Fruit fly (Drosophila melanogaster): ENCODE results near the gene Daxx.

DNA sequence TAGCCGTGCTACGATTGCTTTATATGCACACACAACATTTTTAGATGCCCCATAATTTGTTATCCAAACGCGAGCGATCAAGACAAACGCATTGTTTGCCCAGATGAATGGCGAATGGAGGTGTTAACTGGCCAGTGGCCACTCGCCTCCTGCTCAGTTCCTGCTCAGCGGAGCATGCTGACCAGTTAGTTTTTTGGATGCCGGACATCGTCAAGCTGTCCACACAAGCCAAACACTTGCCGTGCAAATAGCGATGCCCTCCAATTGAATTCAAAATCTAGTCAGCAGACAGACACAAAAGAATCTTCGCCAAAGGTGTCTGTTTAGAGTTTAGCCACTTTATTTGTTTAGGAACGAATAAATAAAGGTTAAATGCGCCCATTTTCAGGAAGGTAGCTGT lies 18.5 kb upstream of the Daxx start:
- TF ChIP-seq Dll (optimal IDR thresholded peaks at IDR 0.05) (no peak), usp (GFP tag; optimal IDR thresholded peaks at IDR 0.05) (no peak), psq (optimal IDR thresholded peaks at IDR 0.05) (no peak)
